Fruit fly (Drosophila melanogaster): ENCODE data around the gene CG12012.

DNA sequence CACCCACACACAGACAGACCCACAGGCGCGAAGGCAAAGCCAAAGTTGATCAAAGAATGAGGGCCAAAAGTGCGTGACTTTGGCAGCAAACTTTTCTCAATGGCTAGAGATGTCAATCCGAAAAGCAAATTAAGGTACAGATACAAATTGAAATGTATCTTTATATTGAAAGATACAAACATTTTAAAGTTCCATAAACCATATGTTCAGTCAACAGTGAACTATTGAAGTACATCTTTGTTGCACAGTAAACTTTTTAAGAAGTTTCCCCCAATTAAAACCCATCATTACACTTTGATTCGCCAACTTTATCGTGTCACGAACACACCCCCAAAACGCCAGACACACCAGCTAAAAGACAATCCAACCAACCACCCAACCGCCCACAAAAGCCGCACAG lies 35.1 kb downstream of the CG12012 start:
- TF ChIP-seq CTCF (optimal IDR thresholded peaks at IDR 0.05) (no peak), CG8478 (optimal IDR thresholded peaks at IDR 0.05) (no peak)

Data from S2 (cell line).